Fruit fly (Drosophila melanogaster) whole organism, embryonic: ENCODE results near the gene Prosbeta2.

Experiments used
- Antp ChIP-seq: fragments of 200-800 bp; sonication (Bioruptor generic); optimal IDR thresholded peaks from 3 replicates; lab custom pipeline; 2016; ENCODE audit warnings: missing biosample characterization, missing genetic modification characterization
- Bteb2 ChIP-seq: fragments of 200-800 bp; sonication (Bioruptor generic); optimal IDR thresholded peaks from 2 replicates; lab custom pipeline; 2016; ENCODE audit warnings: missing biosample characterization, missing genetic modification characterization
- CG10321 ChIP-seq: fragments of 200-800 bp; sonication (Bioruptor generic); IDR thresholded peaks from 2 replicates; pipeline ENCODE4 v1.3.6; 2022; ENCODE audit warnings: missing biosample characterization, missing genetic modification characterization
- CG10543 ChIP-seq: fragments of 200-800 bp; sonication (Bioruptor generic); optimal IDR thresholded peaks from 3 replicates; lab custom pipeline; 2017; ENCODE audit warnings: missing biosample characterization, mild to moderate bottlenecking, missing genetic modification characterization, moderate library complexity
- CG12299 ChIP-seq: fragments of 200-800 bp; sonication (Bioruptor generic); optimal IDR thresholded peaks from 2 replicates; lab custom pipeline; 2018; ENCODE audit warnings: missing biosample characterization, mild to moderate bottlenecking, missing genetic modification characterization
- CG14441 ChIP-seq: fragments of 200-800 bp; sonication (Bioruptor generic); IDR thresholded peaks from 2 replicates; pipeline ENCODE4 v1.3.6; 2022; ENCODE audit warnings: missing biosample characterization, missing genetic modification characterization
- CG1529 ChIP-seq: fragments of 200-800 bp; sonication (Bioruptor generic); optimal IDR thresholded peaks from 3 replicates; lab custom pipeline; 2018; ENCODE audit warnings: missing biosample characterization, missing genetic modification characterization
- CG15479 ChIP-seq: fragments of 200-800 bp; sonication (Bioruptor generic); optimal IDR thresholded peaks from 3 replicates; lab custom pipeline; 2019; ENCODE audit warnings: missing biosample characterization, mild to moderate bottlenecking, missing genetic modification characterization, moderate library complexity
- CG1603 ChIP-seq: fragments of 200-800 bp; sonication (Bioruptor generic); optimal IDR thresholded peaks from 2 replicates; lab custom pipeline; 2019; ENCODE audit warnings: missing biosample characterization, mild to moderate bottlenecking, missing genetic modification characterization, moderate library complexity
- CG16813 ChIP-seq: fragments of 200-800 bp; sonication (Bioruptor generic); IDR thresholded peaks from 3 replicates; pipeline ENCODE4 v1.3.6; 2022; ENCODE audit warnings: missing biosample characterization, missing genetic modification characterization; ENCODE audit not compliant: partially characterized antibody
- CG17385 ChIP-seq: fragments of 200-800 bp; sonication (Bioruptor generic); optimal IDR thresholded peaks from 3 replicates; lab custom pipeline; 2018; ENCODE audit warnings: missing biosample characterization, mild to moderate bottlenecking, missing genetic modification characterization
- CG18764 ChIP-seq: fragments of 200-800 bp; sonication (Bioruptor generic); optimal IDR thresholded peaks from 3 replicates; lab custom pipeline; 2016; ENCODE audit warnings: missing biosample characterization, missing genetic modification characterization
- CG2120 ChIP-seq: fragments of 200-800 bp; sonication (Bioruptor generic); optimal IDR thresholded peaks from 3 replicates; lab custom pipeline; 2016; ENCODE audit warnings: missing biosample characterization, missing genetic modification characterization
- CG2199 ChIP-seq: fragments of 200-800 bp; sonication (Bioruptor generic); IDR thresholded peaks from 3 replicates; pipeline ENCODE4 v1.3.6; 2022; ENCODE audit warnings: missing biosample characterization, missing genetic modification characterization
- CG3163 ChIP-seq: fragments of 200-800 bp; sonication (Bioruptor generic); optimal IDR thresholded peaks from 3 replicates; lab custom pipeline; 2016; ENCODE audit warnings: missing biosample characterization, missing genetic modification characterization
- CG33213 ChIP-seq: fragments of 200-800 bp; sonication (Bioruptor generic); optimal IDR thresholded peaks from 3 replicates; lab custom pipeline; 2016; ENCODE audit warnings: missing biosample characterization, missing genetic modification characterization
- CG6272 ChIP-seq: fragments of 200-800 bp; sonication (Bioruptor generic); IDR thresholded peaks from 2 replicates; pipeline ENCODE4 v1.3.6; 2022; ENCODE audit warnings: missing biosample characterization, missing genetic modification characterization
- CG7372 ChIP-seq: fragments of 200-800 bp; sonication (Bioruptor generic); IDR thresholded peaks from 2 replicates; pipeline ENCODE4 v1.3.6; 2022; ENCODE audit warnings: missing biosample characterization, missing genetic modification characterization
- CG8290 ChIP-seq, 3 experiments: fragments of 200-800 bp; sonication (Bioruptor generic); optimal IDR thresholded peaks; 2 replicates each; lab custom pipeline; 2016 to 2019; ENCODE audit warnings: missing biosample characterization in 3 of 3, missing genetic modification characterization in 3 of 3, mild to moderate bottlenecking in 2 of 3, moderate library complexity in 1 of 3
- CG9797 ChIP-seq: fragments of 200-800 bp; sonication (Bioruptor generic); optimal IDR thresholded peaks from 3 replicates; lab custom pipeline; 2018; ENCODE audit warnings: missing biosample characterization, mild to moderate bottlenecking, missing genetic modification characterization
- Chrac-16 ChIP-seq: fragments of 200-800 bp; sonication (Bioruptor generic); optimal IDR thresholded peaks from 3 replicates; lab custom pipeline; 2016; ENCODE audit warnings: missing biosample characterization, missing genetic modification characterization
- Elba2 ChIP-seq: fragments of 200-800 bp; sonication (Bioruptor generic); optimal IDR thresholded peaks from 3 replicates; lab custom pipeline; 2016; ENCODE audit warnings: missing biosample characterization, missing genetic modification characterization
- Jarid2 ChIP-seq: fragments of 200-800 bp; sonication (Bioruptor generic); optimal IDR thresholded peaks from 3 replicates; lab custom pipeline; 2017; ENCODE audit warnings: mild to moderate bottlenecking, missing biosample characterization, missing genetic modification reagents, missing genetic modification characterization
- NK7.1 ChIP-seq: fragments of 200-800 bp; sonication (Bioruptor generic); optimal IDR thresholded peaks from 3 replicates; lab custom pipeline; 2016; ENCODE audit warnings: missing biosample characterization, missing genetic modification characterization
- Neu2 ChIP-seq: fragments of 200-800 bp; sonication (Bioruptor generic); optimal IDR thresholded peaks from 3 replicates; lab custom pipeline; 2016; ENCODE audit warnings: missing biosample characterization, missing genetic modification characterization, borderline replicate concordance
- Nf-YB ChIP-seq: fragments of 200-800 bp; sonication (Bioruptor generic); optimal IDR thresholded peaks from 3 replicates; lab custom pipeline; 2019; ENCODE audit warnings: missing biosample characterization, mild to moderate bottlenecking, missing genetic modification characterization, moderate library complexity
- Opbp ChIP-seq: fragments of 200-800 bp; sonication (Bioruptor generic); IDR thresholded peaks from 3 replicates; pipeline ENCODE4 v1.3.6; 2022; ENCODE audit warnings: missing biosample characterization, missing genetic modification characterization; ENCODE audit not compliant: partially characterized antibody
- Stat92E ChIP-seq, 3 experiments: fragments of >200 bp in 2 of 3; fragments of 200-800 bp in 1 of 3; sonication (Bioruptor generic) in 1 of 3; optimal IDR thresholded peaks; 2 replicates each; lab custom pipeline; 2017 to 2019; ENCODE audit warnings: missing biosample characterization in 3 of 3, missing genetic modification characterization in 3 of 3, mild to moderate bottlenecking in 1 of 3, moderate library complexity in 1 of 3
- Tbp ChIP-seq: fragments of >200 bp; optimal IDR thresholded peaks from 2 replicates; lab custom pipeline; 2018; ENCODE audit warnings: missing biosample characterization, missing genetic modification characterization
- Trl ChIP-seq, 3 experiments: fragments of >200 bp in 2 of 3; fragments of 200-800 bp in 1 of 3; sonication (Bioruptor generic) in 1 of 3; optimal IDR thresholded peaks; 2 replicates in 1 of 3; 3 replicates in 2 of 3; lab custom pipeline; 2016 to 2017; ENCODE audit warnings: missing biosample characterization in 1 of 3, missing genetic modification characterization in 1 of 3
- Xrp1 ChIP-seq: fragments of 200-800 bp; sonication (Bioruptor generic); IDR thresholded peaks from 2 replicates; pipeline ENCODE4 v1.3.6; 2022; ENCODE audit warnings: missing biosample characterization, missing genetic modification characterization
- ac ChIP-seq: fragments of 200-800 bp; sonication (Bioruptor generic); optimal IDR thresholded peaks from 3 replicates; lab custom pipeline; 2017; ENCODE audit warnings: missing biosample characterization, mild to moderate bottlenecking, missing genetic modification characterization
- cad ChIP-seq: fragments of >200 bp; optimal IDR thresholded peaks from 2 replicates; lab custom pipeline; 2017; ENCODE audit warnings: missing biosample characterization, missing genetic modification characterization
- chif ChIP-seq, 2 experiments: fragments of 200-800 bp; sonication (Bioruptor generic); optimal IDR thresholded peaks; 3 replicates each; lab custom pipeline; 2016; ENCODE audit warnings: missing biosample characterization in 2 of 2, missing genetic modification characterization in 2 of 2
- chm ChIP-seq: fragments of 200-800 bp; sonication (Bioruptor generic); IDR thresholded peaks from 2 replicates; pipeline ENCODE4 v1.3.6; 2022; ENCODE audit warnings: missing biosample characterization, missing genetic modification characterization
- cwo ChIP-seq: fragments of 200-800 bp; sonication (Bioruptor generic); optimal IDR thresholded peaks from 3 replicates; lab custom pipeline; 2017; ENCODE audit warnings: missing biosample characterization, missing genetic modification characterization, mild to moderate bottlenecking, moderate library complexity, missing genetic modification reagents
- dati ChIP-seq: fragments of 200-800 bp; sonication (Bioruptor generic); IDR thresholded peaks from 2 replicates; pipeline ENCODE4 v1.3.6; 2022; ENCODE audit warnings: missing biosample characterization, missing genetic modification characterization
- dmrt99B ChIP-seq: fragments of 200-800 bp; sonication (Bioruptor generic); optimal IDR thresholded peaks from 2 replicates; lab custom pipeline; 2018; ENCODE audit warnings: missing biosample characterization, mild to moderate bottlenecking, missing genetic modification characterization, moderate library complexity
- ems ChIP-seq: fragments of 200-800 bp; sonication (Bioruptor generic); optimal IDR thresholded peaks from 3 replicates; lab custom pipeline; 2016; ENCODE audit warnings: missing biosample characterization, missing genetic modification characterization
- gsb-n ChIP-seq: fragments of 200-800 bp; sonication (Bioruptor generic); optimal IDR thresholded peaks from 3 replicates; lab custom pipeline; 2018; ENCODE audit warnings: missing biosample characterization, mild to moderate bottlenecking, missing genetic modification characterization
- hkb ChIP-seq, 2 experiments: fragments of 200-800 bp in 1 of 2; fragments of >200 bp in 1 of 2; sonication (Bioruptor generic) in 1 of 2; IDR thresholded peaks in 1 of 2; optimal IDR thresholded peaks in 1 of 2; 2 replicates each; pipeline versions ENCODE4 v1.3.6 to Lab custom; 2017 to 2022; ENCODE audit warnings: missing biosample characterization in 1 of 2, missing genetic modification characterization in 1 of 2
- insv ChIP-seq, 2 experiments: fragments of 200-800 bp; sonication (Bioruptor generic); optimal IDR thresholded peaks; 3 replicates each; lab custom pipeline; 2016 to 2018; ENCODE audit warnings: missing biosample characterization in 2 of 2, missing genetic modification characterization in 2 of 2
- inv ChIP-seq: fragments of 200-800 bp; sonication (Bioruptor generic); IDR thresholded peaks from 2 replicates; pipeline ENCODE4 v1.3.6; 2022; ENCODE audit warnings: missing biosample characterization, missing genetic modification characterization; ENCODE audit not compliant: partially characterized antibody
- lbe ChIP-seq: fragments of 200-800 bp; sonication (Bioruptor generic); optimal IDR thresholded peaks from 2 replicates; lab custom pipeline; 2016; ENCODE audit warnings: missing biosample characterization, mild to moderate bottlenecking, missing genetic modification characterization
- lilli ChIP-seq: fragments of 200-800 bp; sonication (Bioruptor generic); optimal IDR thresholded peaks from 3 replicates; lab custom pipeline; 2016; ENCODE audit warnings: missing biosample characterization, missing genetic modification characterization
- nom ChIP-seq: fragments of 200-800 bp; sonication (Bioruptor generic); optimal IDR thresholded peaks from 2 replicates; lab custom pipeline; 2017; ENCODE audit warnings: missing biosample characterization, missing genetic modification characterization, mild to moderate bottlenecking, moderate library complexity, missing genetic modification reagents
- onecut ChIP-seq: fragments of 200-800 bp; sonication (Bioruptor generic); IDR thresholded peaks from 2 replicates; pipeline ENCODE4 v1.3.6; 2022; ENCODE audit warnings: missing biosample characterization, missing genetic modification characterization
- p53 ChIP-seq: fragments of 200-800 bp; sonication (Bioruptor generic); optimal IDR thresholded peaks from 2 replicates; lab custom pipeline; 2016; ENCODE audit warnings: missing biosample characterization, missing genetic modification characterization
- pros ChIP-seq: fragments of 200-800 bp; sonication (Bioruptor generic); optimal IDR thresholded peaks from 3 replicates; lab custom pipeline; 2019; ENCODE audit warnings: missing biosample characterization, mild to moderate bottlenecking, missing genetic modification characterization, moderate library complexity
- sens ChIP-seq: fragments of 200-800 bp; sonication (Bioruptor generic); peaks from one replicate; lab custom pipeline; 2016; ENCODE audit warnings: missing biosample characterization, missing genetic modification characterization
- vvl ChIP-seq: fragments of 200-800 bp; sonication (Bioruptor generic); IDR thresholded peaks from 2 replicates; pipeline ENCODE4 v1.3.6; 2022; ENCODE audit warnings: missing biosample characterization, missing genetic modification characterization
- yki ChIP-seq: fragments of >200 bp; optimal IDR thresholded peaks from 3 replicates; lab custom pipeline; 2018

The Prosbeta2 gene

DNA sequence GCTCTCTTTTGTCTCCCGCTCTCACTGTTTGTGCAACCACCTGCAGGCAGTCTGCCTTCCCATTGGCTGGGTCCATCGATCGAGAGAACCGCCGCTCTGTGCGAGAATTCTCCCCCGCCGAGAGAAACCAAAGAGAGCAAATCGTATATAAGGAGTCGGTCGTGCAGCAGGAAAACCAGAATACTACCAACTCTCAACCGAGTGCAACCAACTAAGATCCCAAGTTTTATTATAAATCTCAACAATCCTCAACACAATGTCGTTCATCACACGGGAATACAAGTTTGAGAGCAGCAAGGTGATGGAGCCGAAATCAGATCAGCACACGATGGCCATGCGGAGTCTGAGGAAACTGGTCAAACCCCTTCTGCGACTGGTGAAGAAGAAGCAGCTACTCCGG, 30.6 kb upstream of the Prosbeta2 start, which contains the start of gene Tom (continued):
- TF ChIP-seq NK7.1 (GFP tag; lab: Kevin White, UChicago): no peak
- no peak for TF ChIP-seq CG8290 (GFP tag; optimal IDR thresholded peaks at IDR 0.05; lab: Kevin White, UChicago)
- peak in 1 of 2 experiments; percentile 6 for TF ChIP-seq CG8290 (tag; optimal IDR thresholded peaks at IDR 0.05; lab: Kevin White, UChicago)
- TF ChIP-seq lilli (GFP tag; lab: Kevin White, UChicago): peak; percentile 52
- peak; percentile 23 for TF ChIP-seq ems
- TF ChIP-seq CG33213 (GFP tag; lab: Kevin White, UChicago): peak; percentile 40
- peak in 1 of 2 experiments; percentile 99 for TF ChIP-seq Trl (optimal IDR thresholded peaks at IDR 0.05; lab: Kevin White, UChicago)
- TF ChIP-seq Trl (GFP tag; optimal IDR thresholded peaks at IDR 0.05; lab: Kevin White, UChicago): no peak
- peak; percentile 32 for TF ChIP-seq nom
- TF ChIP-seq CG3163: peak; percentile 10
- peak; percentile 3; the same call in 1 of the 2 replicates for TF ChIP-seq vvl (GFP tag; lab: Robert Waterston, UW)
- TF ChIP-seq CG18764 (GFP tag; lab: Kevin White, UChicago): no peak
- TF ChIP-seq Neu2 (GFP tag; lab: Kevin White, UChicago): peak; percentile 35
- no peak for TF ChIP-seq Chrac-16 (GFP tag; lab: Kevin White, UChicago)
- TF ChIP-seq CG16813 (GFP tag; lab: Robert Waterston, UW): no peak
- TF ChIP-seq CG10543 (GFP tag; lab: Kevin White, UChicago): no peak
- no peak for TF ChIP-seq CG2120 (GFP tag; lab: Kevin White, UChicago)
- peak; percentile 67 for TF ChIP-seq Jarid2 (GFP tag; lab: Kevin White, UChicago)
- peak; percentile 33 for TF ChIP-seq ac (GFP tag; lab: Kevin White, UChicago)
- TF ChIP-seq Stat92E (GFP tag; optimal IDR thresholded peaks at IDR 0.05; lab: Kevin White, UChicago): peak in 1 of 3 experiments; percentile 1
- no peak for TF ChIP-seq dati (GFP tag; lab: Robert Waterston, UW)
- TF ChIP-seq onecut: no peak
- no peak for TF ChIP-seq inv (GFP tag; lab: Robert Waterston, UW)
- peak; percentile 22 for TF ChIP-seq cad
- TF ChIP-seq CG12299 (tag; lab: Kevin White, UChicago): no peak
- TF ChIP-seq CG7372 (GFP tag; lab: Robert Waterston, UW): no peak
- TF ChIP-seq dmrt99B (tag; lab: Kevin White, UChicago): no peak
- peak; percentile 59; the same call in 1 of the 3 replicates for TF ChIP-seq CG2199
- peak; percentile 50 for TF ChIP-seq Elba2 (GFP tag; lab: Kevin White, UChicago)
- TF ChIP-seq lbe: peak; percentile 10
- peak; percentile 23 for TF ChIP-seq CG17385 (GFP tag; lab: Kevin White, UChicago)
- TF ChIP-seq cwo (GFP tag; lab: Kevin White, UChicago): no peak
- TF ChIP-seq CG1603 (tag; lab: Kevin White, UChicago): peak; percentile 18
- TF ChIP-seq yki (lab: Kevin White, UChicago): peak; percentile 93
- TF ChIP-seq p53: peak; percentile 83
- peak; percentile 71 for TF ChIP-seq pros
- peak; percentile 92 for TF ChIP-seq Tbp (GFP tag; lab: Kevin White, UChicago)
- peak; percentile 91 for TF ChIP-seq CG15479
- peak; percentile 4 for TF ChIP-seq Antp (GFP tag; lab: Kevin White, UChicago)
- peak; percentile 65 for TF ChIP-seq sens (GFP tag; lab: Kevin White, UChicago)
- TF ChIP-seq Opbp: 0 out of 3 replicates have a peak, but pooled peaks have one; percentile 19

DNA sequence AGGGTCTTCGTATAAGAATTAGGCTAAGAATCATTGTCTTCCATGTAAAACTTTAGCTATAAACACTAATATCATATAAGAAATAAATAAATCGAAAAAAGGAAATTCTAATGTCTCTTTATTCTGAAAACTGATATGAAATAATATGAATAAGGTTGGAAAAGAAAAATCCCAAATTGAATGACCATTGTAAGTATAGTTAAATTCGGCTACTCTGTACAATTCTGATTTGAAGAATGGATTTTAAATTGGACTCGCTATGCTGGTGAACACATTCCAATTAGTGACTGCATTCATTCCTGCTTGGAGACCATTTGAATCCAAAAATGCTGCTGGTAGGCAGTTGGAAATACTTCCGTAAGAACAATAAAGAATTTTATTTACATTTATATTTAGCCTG, 29.5 kb upstream of the Prosbeta2 start:
- TF ChIP-seq CG14441 (GFP tag; lab: Robert Waterston, UW) (no peak), CG1529 (GFP tag; lab: Kevin White, UChicago) (no peak), Xrp1 (GFP tag; lab: Robert Waterston, UW) (no peak), Nf-YB (GFP tag; lab: Kevin White, UChicago) (no peak), chm (GFP tag; lab: Robert Waterston, UW) (no peak; the same call in 1 of the 2 replicates), insv (GFP tag; optimal IDR thresholded peaks at IDR 0.05; lab: Kevin White, UChicago) (peak in 1 of 2 experiments; percentile 98), Bteb2 (GFP tag; lab: Kevin White, UChicago) (no peak), gsb-n (tag; lab: Kevin White, UChicago) (no peak), hkb (optimal IDR thresholded peaks at IDR 0.05; lab: Kevin White, UChicago) (no peak), hkb (GFP tag; IDR thresholded peaks at IDR 0.05; lab: Robert Waterston, UW) (no peak), lbe (no peak), CG9797 (GFP tag; lab: Kevin White, UChicago) (no peak), CG6272 (no peak), CG10321 (GFP tag; lab: Robert Waterston, UW) (no peak), chif (GFP tag; optimal IDR thresholded peaks at IDR 0.05; lab: Kevin White, UChicago) (no peak)
